Worm (Caenorhabditis elegans) whole organism, L4 larva: ENCODE measurements around the gene F54H12.2.
A peak's percentile ranks its signal among the peaks of the same experiment; 100 is the strongest.

Experiments used
- D1046.2 ChIP-seq: fragments of 200-800 bp; sonication (Bioruptor generic); IDR thresholded peaks from 2 replicates; pipeline ENCODE4 v1.3.6; 2022; ENCODE audit warnings: missing genetic modification characterization, missing compliant biosample characterization
- T20F7.1 ChIP-seq: fragments of 200-800 bp; sonication (Bioruptor generic); optimal IDR thresholded peaks from 2 replicates; lab custom pipeline; 2018; ENCODE audit warnings: mild to moderate bottlenecking, missing genetic modification characterization, missing compliant biosample characterization
- T26A8.4 ChIP-seq: fragments of 200-800 bp; sonication (Bioruptor generic); IDR thresholded peaks from 2 replicates; pipeline ENCODE4 v1.3.6; 2022; ENCODE audit warnings: missing genetic modification characterization, missing compliant biosample characterization
- Y48G9A.11 ChIP-seq: fragments of 200-800 bp; sonication (Bioruptor generic); IDR thresholded peaks from 2 replicates; pipeline ENCODE4 v1.3.6; 2022; ENCODE audit warnings: missing genetic modification reagents, missing genetic modification characterization, missing compliant biosample characterization
- ZK546.5 ChIP-seq, 2 experiments: sonication (generic microtip); optimal IDR thresholded peaks; 2 replicates each; lab custom pipeline; 2017; ENCODE audit warnings: missing biosample characterization in 2 of 2, missing genetic modification characterization in 2 of 2
- aha-1 ChIP-seq: fragments of 150-350 bp; peaks from one replicate; lab custom pipeline; 2014; ENCODE audit warnings: missing biosample characterization, missing genetic modification characterization
- aly-2 ChIP-seq: sonication (generic microtip); optimal IDR thresholded peaks from 2 replicates; lab custom pipeline; 2018; ENCODE audit warnings: missing biosample characterization, missing genetic modification characterization
- ceh-32 ChIP-seq: sonication (generic microtip); optimal IDR thresholded peaks from 2 replicates; lab custom pipeline; 2016; ENCODE audit warnings: mild to moderate bottlenecking, missing genetic modification characterization, missing compliant biosample characterization; ENCODE audit not compliant: poor library complexity
- daf-12 ChIP-seq: fragments of 150-350 bp; optimal IDR thresholded peaks from 2 replicates; lab custom pipeline; 2014; ENCODE audit warnings: missing biosample characterization, missing genetic modification reagents, missing genetic modification characterization
- daf-16 ChIP-seq, 3 experiments: sonication (generic microtip); optimal IDR thresholded peaks; 2 replicates each; lab custom pipeline; 2016 to 2017; ENCODE audit warnings: missing genetic modification characterization in 3 of 3, missing genetic modification reagents in 3 of 3, mild to moderate bottlenecking in 2 of 3, missing compliant biosample characterization in 2 of 3, missing biosample characterization in 1 of 3, moderate library complexity in 1 of 3
- daf-19 ChIP-seq: fragments of 200-800 bp; sonication (Bioruptor generic); conservative IDR thresholded peaks from 2 replicates; pipeline ENCODE4 v1.3.6; 2022; ENCODE audit warnings: missing genetic modification characterization, missing compliant biosample characterization
- dmd-8 ChIP-seq: fragments of 200-800 bp; sonication (Bioruptor generic); IDR thresholded peaks from 2 replicates; pipeline ENCODE4 v1.3.6; 2022; ENCODE audit warnings: missing genetic modification characterization, missing compliant biosample characterization
- dmd-9 ChIP-seq: fragments of 200-800 bp; sonication (Bioruptor generic); IDR thresholded peaks from 2 replicates; pipeline ENCODE4 v1.3.6; 2022; ENCODE audit warnings: missing genetic modification reagents, missing genetic modification characterization, missing compliant biosample characterization
- dpl-1 ChIP-seq: fragments of 150-350 bp; optimal IDR thresholded peaks from 2 replicates; lab custom pipeline; 2014; ENCODE audit warnings: missing biosample characterization, missing genetic modification reagents, missing genetic modification characterization
- dve-1 ChIP-seq: sonication (generic microtip); optimal IDR thresholded peaks from 2 replicates; lab custom pipeline; 2017; ENCODE audit warnings: antibody characterized with exemption, mild to moderate bottlenecking, missing genetic modification characterization, missing compliant biosample characterization; ENCODE audit not compliant: insufficient read depth
- egl-43 ChIP-seq: fragments of 200-800 bp; sonication (Bioruptor generic); IDR thresholded peaks from 2 replicates; pipeline ENCODE4 v1.3.6; 2022; ENCODE audit warnings: missing genetic modification reagents, missing genetic modification characterization, missing compliant biosample characterization
- fkh-10 ChIP-seq: fragments of 150-350 bp; optimal IDR thresholded peaks from 2 replicates; lab custom pipeline; 2014; ENCODE audit warnings: missing biosample characterization, missing genetic modification reagents, missing genetic modification characterization
- hif-1 ChIP-seq, 2 experiments: sonication (generic microtip); optimal IDR thresholded peaks; 2 replicates each; lab custom pipeline; 2016 to 2017; ENCODE audit warnings: missing compliant biosample characterization in 2 of 2, missing genetic modification characterization in 2 of 2, missing genetic modification reagents in 2 of 2, missing genotype in 2 of 2, mild to moderate bottlenecking in 1 of 2
- hlh-30 ChIP-seq: sonication (generic microtip); optimal IDR thresholded peaks from 2 replicates; lab custom pipeline; 2017; ENCODE audit warnings: antibody characterized with exemption, mild to moderate bottlenecking, missing genetic modification characterization, missing compliant biosample characterization; ENCODE audit not compliant: insufficient read depth
- hmg-1.1 ChIP-seq: fragments of 200-800 bp; sonication (Bioruptor generic); IDR thresholded peaks from 2 replicates; pipeline ENCODE4 v1.3.6; 2022; ENCODE audit warnings: missing genetic modification reagents, missing genetic modification characterization, missing compliant biosample characterization
- lin-38 ChIP-seq: fragments of 200-800 bp; sonication (Bioruptor generic); IDR thresholded peaks from 2 replicates; pipeline ENCODE4 v1.3.6; 2022; ENCODE audit warnings: missing genetic modification reagents, missing genetic modification characterization, missing compliant biosample characterization
- lsy-2 ChIP-seq, 2 experiments: fragments of 150-350 bp in 1 of 2; sonication (generic microtip) in 1 of 2; optimal IDR thresholded peaks; 2 replicates each; lab custom pipeline; 2014 to 2017; ENCODE audit warnings: missing biosample characterization in 2 of 2, missing genetic modification characterization in 2 of 2
- mep-1 ChIP-seq: fragments of 150-350 bp; sonication (generic microtip); optimal IDR thresholded peaks from 3 replicates; lab custom pipeline; 2014; ENCODE audit warnings: missing biosample characterization, missing genetic modification characterization
- mes-2 ChIP-seq: sonication (generic microtip); optimal IDR thresholded peaks from 2 replicates; lab custom pipeline; 2016; ENCODE audit warnings: missing genotype, mild to moderate bottlenecking, missing genetic modification characterization, missing compliant biosample characterization; ENCODE audit not compliant: poor library complexity, severe bottlenecking
- nhr-11 ChIP-seq: fragments of 150-350 bp; optimal IDR thresholded peaks from 2 replicates; lab custom pipeline; 2014; ENCODE audit warnings: missing biosample characterization, missing genetic modification characterization
- nhr-25 ChIP-seq: sonication (generic microtip); optimal IDR thresholded peaks from 2 replicates; lab custom pipeline; 2017; ENCODE audit warnings: missing genetic modification characterization, mild to moderate bottlenecking, missing compliant biosample characterization, antibody characterized with exemption, moderate library complexity, borderline replicate concordance; ENCODE audit not compliant: insufficient read depth
- nhr-28 ChIP-seq: fragments of 150-350 bp; optimal IDR thresholded peaks from 2 replicates; lab custom pipeline; 2014; ENCODE audit warnings: missing biosample characterization, missing genetic modification characterization
- nhr-6 ChIP-seq: fragments of 150-350 bp; optimal IDR thresholded peaks from 2 replicates; lab custom pipeline; 2014; ENCODE audit warnings: missing biosample characterization, missing genetic modification characterization
- pha-4 ChIP-seq, 2 experiments: fragments of 150-350 bp in 1 of 2; fragments of 200-800 bp in 1 of 2; sonication (Bioruptor generic) in 1 of 2; IDR thresholded peaks in 1 of 2; optimal IDR thresholded peaks in 1 of 2; 2 replicates each; pipeline versions ENCODE4 v1.3.6 to Lab custom; 2014 to 2022; ENCODE audit warnings: missing genetic modification characterization in 2 of 2, missing genetic modification reagents in 2 of 2, missing biosample characterization in 1 of 2, missing compliant biosample characterization in 1 of 2
- pqm-1 ChIP-seq: sonication (generic microtip); optimal IDR thresholded peaks from 2 replicates; lab custom pipeline; 2017; ENCODE audit warnings: missing biosample characterization, missing genetic modification characterization
- rbr-2 ChIP-seq: sonication (generic microtip); optimal IDR thresholded peaks from 2 replicates; lab custom pipeline; 2016; ENCODE audit warnings: missing genotype, missing genetic modification characterization, missing compliant biosample characterization
- spr-3 ChIP-seq: fragments of 200-800 bp; sonication (Bioruptor generic); optimal IDR thresholded peaks from 2 replicates; lab custom pipeline; 2018; ENCODE audit warnings: mild to moderate bottlenecking, missing genetic modification characterization, missing compliant biosample characterization
- unc-130 ChIP-seq: sonication (generic microtip); optimal IDR thresholded peaks from 2 replicates; lab custom pipeline; 2016; ENCODE audit warnings: missing genetic modification reagents, missing genetic modification characterization, missing compliant biosample characterization
- unc-39 ChIP-seq: sonication (generic microtip); optimal IDR thresholded peaks from 2 replicates; lab custom pipeline; 2017; ENCODE audit warnings: missing biosample characterization, missing genetic modification characterization
- zfp-2 ChIP-seq: sonication (generic microtip); optimal IDR thresholded peaks from 2 replicates; lab custom pipeline; 2016; ENCODE audit warnings: mild to moderate bottlenecking, missing genetic modification characterization, missing compliant biosample characterization
- zfp-3 ChIP-seq: fragments of 200-800 bp; sonication (Bioruptor generic); conservative IDR thresholded peaks from 2 replicates; pipeline ENCODE4 v1.3.6; 2022; ENCODE audit warnings: missing genetic modification reagents, missing genetic modification characterization, missing compliant biosample characterization
- ztf-7 ChIP-seq: fragments of 150-350 bp; optimal IDR thresholded peaks from 2 replicates; lab custom pipeline; 2014; ENCODE audit warnings: missing biosample characterization, missing genetic modification characterization

Gene F54H12.2

DNA sequence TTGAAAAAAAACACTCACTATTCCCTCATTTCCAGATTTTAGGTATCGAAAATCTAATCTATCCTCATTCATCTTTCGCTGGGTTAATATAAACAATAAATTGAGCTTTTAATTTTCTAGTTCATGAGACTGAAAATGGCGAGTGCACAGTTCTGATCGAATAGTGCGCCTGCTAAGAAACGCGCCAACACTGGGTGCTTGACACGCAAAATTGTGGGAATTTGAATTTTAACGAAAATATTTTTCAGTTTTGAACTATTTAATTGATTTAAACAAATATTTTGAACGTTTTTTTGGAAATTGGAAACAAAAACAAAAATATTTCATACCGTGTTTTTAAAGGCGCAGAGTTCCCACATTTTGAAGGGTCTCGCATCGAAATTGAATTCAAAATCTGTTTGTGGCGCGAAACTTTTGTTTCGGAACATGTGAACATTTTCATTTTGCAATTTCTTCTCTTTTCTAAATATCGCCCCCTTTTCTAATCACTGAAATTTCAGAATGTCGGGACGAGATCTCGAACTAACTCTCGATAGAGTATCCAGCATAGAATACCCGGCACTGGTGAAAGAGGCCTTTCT, 35.7 kb upstream of the F54H12.2 start, which contains the start of the genes C29E4.13 and npp-15:
TSS of gene C29E4.13 (minus strand) at position 169 of the 581 bp plus-strand sequence.
TSS of gene npp-15 (plus strand) at position 495 of the 581 bp plus-strand sequence.
- TF ChIP-seq hlh-30 (peak; percentile 12), nhr-28 (tag; lab: Kevin White, UChicago) (peak; percentile 34), mep-1 (peak; percentile 10), lin-38 (peak; percentile 33; the same call in 1 of the 2 replicates), nhr-11 (no peak), ztf-7 (tag; lab: Kevin White, UChicago) (no peak), T20F7.1 (GFP tag; lab: Kevin White, UChicago) (peak; percentile 72), Y48G9A.11 (GFP tag; lab: Robert Waterston, UW) (no peak), lsy-2 (tag; optimal IDR thresholded peaks at IDR 0.05; lab: Kevin White, UChicago) (no peak), mes-2 (peak; percentile 64), zfp-3 (GFP tag; lab: Robert Waterston, UW) (no peak), rbr-2 (tag; lab: Kevin White, UChicago) (no peak), aly-2 (no peak), dpl-1 (GFP tag; lab: Kevin White, UChicago) (peak; percentile 81), dmd-8 (GFP tag; lab: Robert Waterston, UW) (no peak), pqm-1 (peak; percentile 21), D1046.2 (GFP tag; lab: Robert Waterston, UW) (no peak), dve-1 (peak; percentile 28), daf-16 (GFP tag; optimal IDR thresholded peaks at IDR 0.05; lab: Kevin White, UChicago) (no peak), daf-16 (tag; optimal IDR thresholded peaks at IDR 0.05; lab: Kevin White, UChicago) (peak; percentile 37), unc-130 (GFP tag; lab: Kevin White, UChicago) (peak; percentile 39)
- TF ChIP-seq, all 104 proteins: peak for 11

DNA sequence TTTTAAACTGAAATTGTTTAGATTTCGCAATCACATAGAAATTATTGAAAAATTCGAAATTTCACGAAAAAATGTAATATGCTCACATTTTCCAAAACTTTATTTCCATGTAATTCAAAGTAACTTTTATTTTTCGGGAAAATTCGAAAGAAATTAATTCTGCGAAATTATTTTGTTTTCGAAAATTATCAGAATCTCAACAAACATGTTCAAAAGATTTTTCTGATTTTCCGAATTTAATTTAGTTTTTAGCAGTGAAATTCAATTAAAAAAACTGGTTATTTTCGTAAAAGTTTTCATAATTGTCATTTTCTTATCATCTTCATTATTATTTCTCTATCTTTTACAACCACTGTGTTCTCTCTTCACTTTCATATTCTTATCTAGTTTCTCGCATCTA, 31.1 kb upstream of the F54H12.2 start, which contains the start of gene ran-2:
TSS of gene ran-2 (plus strand) at position 301 of the 400 bp plus-strand sequence.
- peak; percentile 16 for TF ChIP-seq dve-1
- TF ChIP-seq daf-16 (GFP tag; optimal IDR thresholded peaks at IDR 0.05; lab: Kevin White, UChicago) = no peak
- peak; percentile 50 for TF ChIP-seq daf-16 (tag; optimal IDR thresholded peaks at IDR 0.05; lab: Kevin White, UChicago)
- TF ChIP-seq pqm-1 = peak; percentile 22
- TF ChIP-seq daf-19 (GFP tag; lab: Robert Waterston, UW) = no peak
- no peak for TF ChIP-seq Y48G9A.11 (GFP tag; lab: Robert Waterston, UW)
- TF ChIP-seq pha-4 (GFP tag; IDR thresholded peaks at IDR 0.05; lab: Robert Waterston, UW) = no peak
- no peak for TF ChIP-seq pha-4 (tag; optimal IDR thresholded peaks at IDR 0.05; lab: Kevin White, UChicago)
- no peak for TF ChIP-seq ceh-32
- no peak for TF ChIP-seq dmd-9 (GFP tag; lab: Robert Waterston, UW)

DNA sequence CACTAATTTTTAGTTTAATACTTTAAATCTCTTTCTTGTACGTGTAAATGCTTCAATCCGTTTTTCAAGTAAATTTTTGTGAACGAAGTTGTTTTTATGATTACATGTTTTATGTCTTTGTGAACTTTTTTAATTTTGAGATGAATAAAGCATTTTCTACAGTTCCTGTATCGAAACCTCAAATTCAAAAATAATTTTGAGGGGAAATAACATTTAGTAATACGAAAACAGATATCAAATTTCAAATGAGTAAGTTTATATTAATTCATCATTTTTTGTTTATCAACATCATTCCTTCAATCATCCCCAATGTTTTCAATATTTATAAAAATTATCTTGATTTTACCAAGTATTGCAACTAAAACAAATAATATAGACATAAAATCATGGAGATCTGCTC, 26.8 kb upstream of the F54H12.2 start, which contains the start of gene C29E4.10:
TSS of gene C29E4.10 (plus strand) at position 301 of the 400 bp plus-strand sequence.
- TF ChIP-seq hif-1 (tag; optimal IDR thresholded peaks at IDR 0.05; lab: Kevin White, UChicago) (no peak), dmd-9 (GFP tag; lab: Robert Waterston, UW) (no peak), egl-43 (GFP tag; lab: Robert Waterston, UW) (no peak), unc-39 (tag; lab: Kevin White, UChicago) (no peak), daf-12 (no peak), pqm-1 (no peak), ztf-7 (tag; lab: Kevin White, UChicago) (no peak)

DNA sequence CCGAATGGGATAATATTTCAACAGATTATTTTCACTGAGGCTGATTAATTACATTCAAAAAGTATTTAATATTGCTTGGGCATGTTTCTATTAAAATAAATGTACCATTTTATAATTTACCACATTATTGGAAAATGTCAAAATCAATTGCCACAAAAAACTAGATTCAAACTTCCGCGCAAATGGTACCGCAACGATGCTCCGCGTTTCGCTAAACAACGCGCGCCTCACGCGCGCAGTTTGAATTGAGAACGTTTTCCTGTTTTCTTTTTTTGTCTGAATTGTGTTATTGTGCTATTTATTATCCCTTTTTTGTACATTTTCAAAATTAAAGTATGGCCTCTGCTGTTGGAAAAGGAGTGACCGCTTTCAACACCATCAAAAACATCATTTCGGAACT, 23.6 kb upstream of the F54H12.2 start, which contains the start of gene C29E4.12:
TSS of gene C29E4.12 (plus strand) at position 333 of the 400 bp plus-strand sequence.
- TF ChIP-seq lsy-2 (tag; optimal IDR thresholded peaks at IDR 0.05; lab: Kevin White, UChicago) (peak in 1 of 2 experiments; percentile 83), nhr-28 (tag; lab: Kevin White, UChicago) (peak; percentile 52), nhr-25 (tag; lab: Kevin White, UChicago) (peak; percentile 55), nhr-6 (peak; percentile 45), nhr-11 (peak; percentile 11), mes-2 (peak; percentile 77), spr-3 (GFP tag; lab: Kevin White, UChicago) (no peak), aha-1 (tag; lab: Kevin White, UChicago) (peak; percentile 62), zfp-2 (no peak), dve-1 (peak; percentile 26), Y48G9A.11 (GFP tag; lab: Robert Waterston, UW) (peak; percentile 94), hlh-30 (peak; percentile 79), dpl-1 (GFP tag; lab: Kevin White, UChicago) (peak; percentile 96), T20F7.1 (GFP tag; lab: Kevin White, UChicago) (peak; percentile 99), hmg-1.1 (GFP tag; lab: Robert Waterston, UW) (peak; percentile 65; the same call in 1 of the 2 replicates), hif-1 (tag; optimal IDR thresholded peaks at IDR 0.05; lab: Kevin White, UChicago) (peak in 1 of 2 experiments; percentile 27), fkh-10 (peak; percentile 38), pqm-1 (no peak), ZK546.5 (tag; optimal IDR thresholded peaks at IDR 0.05; lab: Kevin White, UChicago) (no peak), T26A8.4 (GFP tag; lab: Robert Waterston, UW) (no peak)
